Worm (Caenorhabditis elegans): ENCODE data around the gene Y57E12AL.1.

ce11 chrV:7076161-7076560, 15.8 kb downstream of the Y57E12AL.1 start:
- no peak for TF ChIP-seq ceh-88 (GFP tag; IDR thresholded peaks at IDR 0.05)
- TF ChIP-seq ces-1 (GFP tag; optimal IDR thresholded peaks at IDR 0.05): no peak
- no peak for TF ChIP-seq lsy-2 (tag; optimal IDR thresholded peaks at IDR 0.05)
- TF ChIP-seq ceh-82 (tag; optimal IDR thresholded peaks at IDR 0.05): no peak
- TF ChIP-seq lin-35 (GFP tag; optimal IDR thresholded peaks at IDR 0.05): peak in 1 of 2 experiments; percentile 30
- no peak for TF ChIP-seq nhr-12 (tag; optimal IDR thresholded peaks at IDR 0.05)
- no peak for TF ChIP-seq unc-62 (GFP tag; optimal IDR thresholded peaks at IDR 0.05)
- no peak for TF ChIP-seq nhr-76 (tag; optimal IDR thresholded peaks at IDR 0.05)
- TF ChIP-seq zag-1 (tag; optimal IDR thresholded peaks at IDR 0.05): no peak
- no peak for TF ChIP-seq mdl-1 (tag; optimal IDR thresholded peaks at IDR 0.05)
- no peak for TF ChIP-seq egl-27 (tag; optimal IDR thresholded peaks at IDR 0.05)
